Worm (Caenorhabditis elegans): ENCODE results near the gene oig-5.
A peak's percentile ranks its signal among the peaks of the same experiment; 100 is the strongest.
"Not testable (repeated sequence)": the region's sequence is repeated elsewhere in the genome, so short reads cannot be mapped to it uniquely, and the experiment has no call there.

The oig-5 gene

DNA sequence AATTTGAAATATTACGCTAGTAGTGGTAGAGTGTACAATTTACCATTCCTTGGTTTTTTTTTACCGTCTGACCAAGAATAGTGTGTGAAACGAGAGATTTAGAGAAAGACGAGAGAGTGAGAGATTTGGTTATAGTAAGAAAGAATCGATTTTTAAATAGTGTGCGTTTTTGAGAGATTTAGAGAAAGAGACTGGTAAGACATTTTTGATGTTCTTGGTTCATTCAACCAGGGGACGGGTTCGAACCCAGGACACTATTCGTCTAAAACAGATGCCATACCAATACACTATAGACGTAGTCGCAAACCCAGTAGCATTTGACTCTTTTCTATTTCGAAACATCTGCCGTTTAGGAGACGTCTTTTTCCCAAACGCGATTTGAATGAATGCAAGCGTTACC, 31.1 kb downstream of the oig-5 start (continued):
- no peak for TF ChIP-seq sea-2 (GFP tag; IDR thresholded peaks at IDR 0.05)
- peak; percentile 64 for TF ChIP-seq somi-1 (GFP tag; optimal IDR thresholded peaks at IDR 0.05)
- TF ChIP-seq dpff-1 (tag; optimal IDR thresholded peaks at IDR 0.05) = peak; percentile 60
- peak; percentile 67 to 79 for TF ChIP-seq let-607 (tag; optimal IDR thresholded peaks at IDR 0.05)
- 0 out of 2 replicates have a peak, but pooled peaks have one; percentile 34 for TF ChIP-seq Y53F4B.3 (GFP tag; IDR thresholded peaks at IDR 0.05)
- no peak for TF ChIP-seq sdz-38 (tag; optimal IDR thresholded peaks at IDR 0.05)
- no peak for TF ChIP-seq egl-44 (GFP tag; IDR thresholded peaks at IDR 0.05)
- peak; percentile 62; the same call in 1 of the 2 replicates for TF ChIP-seq lir-1 (GFP tag; conservative IDR thresholded peaks at IDR 0.05)
- no peak for TF ChIP-seq fkh-3 (tag; optimal IDR thresholded peaks at IDR 0.05)
- TF ChIP-seq ceh-40 (GFP tag; IDR thresholded peaks at IDR 0.05) = no peak
- no peak for TF ChIP-seq Y79H2A.3 (GFP tag; conservative IDR thresholded peaks at IDR 0.05)
- TF ChIP-seq zim-3 (tag; optimal IDR thresholded peaks at IDR 0.05) = no peak
- TF ChIP-seq nhr-27 (tag; optimal IDR thresholded peaks at IDR 0.05) = no peak
- TF ChIP-seq rec-8 (tag; optimal IDR thresholded peaks at IDR 0.05) = peak; percentile 44 to 55
- TF ChIP-seq sptf-2 (GFP tag; optimal IDR thresholded peaks at IDR 0.05) = no peak
- peak; percentile 72 for TF ChIP-seq rcor-1 (GFP tag; IDR thresholded peaks at IDR 0.05)
- peak; percentile 81 for TF ChIP-seq ztf-26 (tag; optimal IDR thresholded peaks at IDR 0.05)
- TF ChIP-seq attf-5 (GFP tag; optimal IDR thresholded peaks at IDR 0.05) = no peak
- 0 out of 2 replicates have a peak, but pooled peaks have one; percentile 32 for TF ChIP-seq ceh-100 (GFP tag; IDR thresholded peaks at IDR 0.05)
- no peak for TF ChIP-seq ekl-4 (GFP tag; IDR thresholded peaks at IDR 0.05)
- TF ChIP-seq hmg-1.2 (GFP tag; IDR thresholded peaks at IDR 0.05) = peak; percentile 94
- TF ChIP-seq snpc-1.3 (tag; optimal IDR thresholded peaks at IDR 0.05; ENCODE audit: insufficient read depth) = peak; percentile 44
- peak; percentile 81 for TF ChIP-seq ztf-18 (tag; optimal IDR thresholded peaks at IDR 0.05)
- TF ChIP-seq F57C9.4 (tag; optimal IDR thresholded peaks at IDR 0.05) = no peak
- TF ChIP-seq lin-40 (tag; optimal IDR thresholded peaks at IDR 0.05) = peak; percentile 94
- peak; percentile 98 for TF ChIP-seq attf-6 (GFP tag; IDR thresholded peaks at IDR 0.05)
- peak; percentile 43 for TF ChIP-seq tlf-1 (GFP tag; optimal IDR thresholded peaks at IDR 0.05)

DNA sequence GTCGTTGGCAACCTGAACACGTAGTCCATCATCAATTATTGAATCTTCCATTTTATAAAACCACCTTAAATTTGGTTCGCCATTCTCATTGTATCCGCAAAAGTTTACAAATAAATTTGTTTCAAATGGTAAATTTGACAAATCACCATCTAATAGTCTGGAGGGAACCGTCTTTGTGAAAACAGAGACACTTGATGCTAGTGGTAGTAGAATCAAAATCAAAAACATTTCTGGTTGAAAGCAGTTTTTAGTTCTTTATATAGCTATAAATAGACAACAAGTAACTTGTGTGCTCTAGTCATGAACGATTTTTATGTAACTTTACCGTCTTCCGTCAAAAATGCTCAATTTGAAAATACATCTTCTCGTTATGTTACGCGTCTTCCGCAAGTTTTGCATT, 36.1 kb downstream of the oig-5 start, which contains the start of gene Y57G11C.20:
TSS of gene Y57G11C.20 (plus strand) at position 301 of the 400 bp plus-strand sequence.
- TF ChIP-seq mel-28 (tag; optimal IDR thresholded peaks at IDR 0.05; ENCODE audit: borderline replicate concordance); rpc-1 (optimal IDR thresholded peaks at IDR 0.05); rpc-1 (tag; optimal IDR thresholded peaks at IDR 0.05); ztf-26 (tag; optimal IDR thresholded peaks at IDR 0.05): not testable (repeated sequence)

DNA sequence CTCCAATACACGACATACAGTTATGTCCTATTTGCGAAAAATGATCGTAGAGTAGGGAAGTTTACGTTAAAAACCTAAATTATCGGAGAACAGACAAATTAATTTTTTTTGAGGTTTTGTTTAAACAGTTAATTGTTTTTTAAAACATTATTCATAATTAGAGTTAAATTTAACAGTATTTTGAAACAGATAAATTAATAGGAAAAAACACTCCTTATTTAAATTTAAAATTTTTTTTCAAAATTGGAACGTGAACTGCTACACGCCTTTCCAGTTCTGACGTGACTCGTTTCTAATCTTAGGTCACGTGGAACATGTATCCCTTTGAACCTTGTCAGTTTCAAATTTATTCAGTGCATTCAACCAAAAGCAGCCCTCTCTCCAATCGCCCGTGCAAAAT, 46.7 kb downstream of the oig-5 start, which contains the start of gene Y57G11C.52:
TSS of gene Y57G11C.52 (plus strand) at position 301 of the 400 bp plus-strand sequence.
- TF ChIP-seq Y67H2A.10 (GFP tag; conservative IDR thresholded peaks at IDR 0.05) (no peak), lin-54 (GFP tag; optimal IDR thresholded peaks at IDR 0.05) (no peak), mel-28 (tag; optimal IDR thresholded peaks at IDR 0.05; ENCODE audit: borderline replicate concordance) (no peak), Y79H2A.3 (GFP tag; conservative IDR thresholded peaks at IDR 0.05) (no peak), cebp-2 (GFP tag; IDR thresholded peaks at IDR 0.05) (no peak), aptf-3 (GFP tag; IDR thresholded peaks at IDR 0.05) (no peak), snpc-3.4 (tag; optimal IDR thresholded peaks at IDR 0.05) (no peak), gei-17 (GFP tag; optimal IDR thresholded peaks at IDR 0.05) (no peak), F10E7.11 (tag; optimal IDR thresholded peaks at IDR 0.05) (no peak), mes-4 (tag; optimal IDR thresholded peaks at IDR 0.05) (no peak), die-1 (tag; optimal IDR thresholded peaks at IDR 0.05) (no peak), attf-6 (GFP tag; IDR thresholded peaks at IDR 0.05) (no peak), attf-3 (GFP tag; conservative IDR thresholded peaks at IDR 0.05) (no peak), xnd-1 (tag; optimal IDR thresholded peaks at IDR 0.05) (no peak), egl-18 (GFP tag; IDR thresholded peaks at IDR 0.05) (no peak), sptf-2 (GFP tag; optimal IDR thresholded peaks at IDR 0.05) (no peak), nhr-27 (tag; optimal IDR thresholded peaks at IDR 0.05) (no peak), F55B11.4 (tag; optimal IDR thresholded peaks at IDR 0.05; ENCODE audit: borderline replicate concordance, insufficient read depth) (no peak)
